Fruit fly (Drosophila melanogaster) whole organism, prepupa: ENCODE measurements around the gene Tbcd.

Experiments
- Blimp-1 ChIP-seq: fragments of 200-800 bp; sonication (Bioruptor generic); optimal IDR thresholded peaks from 3 replicates; lab custom pipeline; 2017; ENCODE audit warnings: missing biosample characterization, missing genetic modification characterization, mild to moderate bottlenecking, moderate library complexity, missing genetic modification reagents
- CG11762 ChIP-seq: fragments of 200-800 bp; sonication (Bioruptor generic); optimal IDR thresholded peaks from 3 replicates; lab custom pipeline; 2016; ENCODE audit warnings: missing biosample characterization, missing genetic modification characterization; ENCODE audit not compliant: insufficient read depth
- CG11902 ChIP-seq: fragments of 200-800 bp; sonication (Bioruptor generic); optimal IDR thresholded peaks from 3 replicates; lab custom pipeline; 2016; ENCODE audit warnings: missing biosample characterization, missing genetic modification characterization
- CG15336 ChIP-seq: fragments of 200-800 bp; sonication (Bioruptor generic); IDR thresholded peaks from 2 replicates; pipeline ENCODE4 v1.3.6; 2022; ENCODE audit warnings: missing biosample characterization, missing genetic modification characterization
- CG1621 ChIP-seq: fragments of 200-800 bp; sonication (Bioruptor generic); optimal IDR thresholded peaks from 3 replicates; lab custom pipeline; 2018; ENCODE audit warnings: missing biosample characterization, mild to moderate bottlenecking, missing genetic modification characterization
- CG16779 ChIP-seq: fragments of 200-800 bp; sonication (Bioruptor generic); optimal IDR thresholded peaks from 3 replicates; lab custom pipeline; 2017; ENCODE audit warnings: missing biosample characterization, mild to moderate bottlenecking, missing genetic modification characterization
- CG3032 ChIP-seq: fragments of 200-800 bp; optimal IDR thresholded peaks from 2 replicates; lab custom pipeline; 2019; ENCODE audit warnings: missing biosample characterization, mild to moderate bottlenecking, missing genetic modification characterization, moderate library complexity
- CG3919 ChIP-seq: fragments of 200-800 bp; sonication (Bioruptor generic); optimal IDR thresholded peaks from 3 replicates; lab custom pipeline; 2016; ENCODE audit warnings: missing biosample characterization, missing genetic modification characterization
- CG6163 ChIP-seq: fragments of 200-800 bp; sonication (Bioruptor generic); IDR thresholded peaks from 3 replicates; pipeline ENCODE4 v1.3.6; 2022; ENCODE audit warnings: missing biosample characterization, missing genetic modification characterization
- CG6276 ChIP-seq: fragments of 200-800 bp; sonication (Bioruptor generic); optimal IDR thresholded peaks from 2 replicates; lab custom pipeline; 2017; ENCODE audit warnings: missing biosample characterization, mild to moderate bottlenecking, missing genetic modification characterization
- CG6808 ChIP-seq: fragments of 200-800 bp; sonication (Bioruptor generic); optimal IDR thresholded peaks from 3 replicates; lab custom pipeline; 2017; ENCODE audit warnings: missing biosample characterization, missing genetic modification characterization, mild to moderate bottlenecking, moderate library complexity, missing genetic modification reagents
- CG6854 ChIP-seq: fragments of 200-800 bp; sonication (Bioruptor generic); optimal IDR thresholded peaks from 2 replicates; lab custom pipeline; 2017; ENCODE audit warnings: missing biosample characterization, mild to moderate bottlenecking, missing genetic modification characterization
- CG7368 ChIP-seq: fragments of 200-800 bp; sonication (Bioruptor generic); optimal IDR thresholded peaks from 3 replicates; lab custom pipeline; 2016; ENCODE audit warnings: missing biosample characterization, missing genetic modification characterization
- CG8119 ChIP-seq: fragments of 200-800 bp; sonication (Bioruptor generic); IDR thresholded peaks from 3 replicates; pipeline ENCODE4 v1.3.6; 2022; ENCODE audit warnings: missing biosample characterization, missing genetic modification characterization
- CG8319 ChIP-seq: fragments of 200-800 bp; sonication (Bioruptor generic); optimal IDR thresholded peaks from 3 replicates; lab custom pipeline; 2016; ENCODE audit warnings: missing biosample characterization, missing genetic modification characterization
- CG9139 ChIP-seq: fragments of 200-800 bp; sonication (Bioruptor generic); optimal IDR thresholded peaks from 3 replicates; lab custom pipeline; 2017; ENCODE audit warnings: missing biosample characterization, mild to moderate bottlenecking, missing genetic modification characterization
- Eip75B ChIP-seq: fragments of 200-800 bp; sonication (Bioruptor generic); optimal IDR thresholded peaks from 3 replicates; lab custom pipeline; 2016; ENCODE audit warnings: missing biosample characterization, missing genetic modification characterization
- Eip78C ChIP-seq: fragments of 200-800 bp; sonication (Bioruptor generic); peaks from one replicate; lab custom pipeline; 2016; ENCODE audit warnings: missing biosample characterization, missing genetic modification characterization
- Eip93F ChIP-seq: fragments of 200-800 bp; sonication (Bioruptor generic); optimal IDR thresholded peaks from 2 replicates; lab custom pipeline; 2016; ENCODE audit warnings: missing biosample characterization, mild to moderate bottlenecking, missing genetic modification characterization
- Ets96B ChIP-seq: fragments of 200-800 bp; optimal IDR thresholded peaks from 2 replicates; lab custom pipeline; 2019; ENCODE audit warnings: missing biosample characterization, mild to moderate bottlenecking, missing genetic modification characterization, moderate library complexity
- Gug ChIP-seq: fragments of 200-800 bp; sonication (Bioruptor generic); IDR thresholded peaks from 2 replicates; pipeline ENCODE4 v1.3.6; 2022; ENCODE audit warnings: missing biosample characterization, missing genetic modification characterization
- Hr38 ChIP-seq: sonication (Bioruptor generic); optimal IDR thresholded peaks from 2 replicates; lab custom pipeline; 2016; ENCODE audit warnings: missing biosample characterization, missing genetic modification characterization
- Hr4 ChIP-seq: fragments of 200-800 bp; sonication (Bioruptor generic); optimal IDR thresholded peaks from 3 replicates; lab custom pipeline; 2016; ENCODE audit warnings: missing biosample characterization, missing genetic modification characterization
- Met ChIP-seq: fragments of 200-800 bp; sonication (Bioruptor generic); optimal IDR thresholded peaks from 3 replicates; lab custom pipeline; 2016; ENCODE audit warnings: missing biosample characterization, missing genetic modification characterization
- Smox ChIP-seq: fragments of 200-800 bp; sonication (Bioruptor generic); optimal IDR thresholded peaks from 3 replicates; lab custom pipeline; 2016; ENCODE audit warnings: missing biosample characterization, missing genetic modification characterization
- Sox14 ChIP-seq: fragments of 200-800 bp; sonication (Bioruptor generic); optimal IDR thresholded peaks from 3 replicates; lab custom pipeline; 2016; ENCODE audit warnings: missing biosample characterization, missing genetic modification characterization
- acj6 ChIP-seq: fragments of 200-800 bp; sonication (Bioruptor generic); optimal IDR thresholded peaks from 3 replicates; lab custom pipeline; 2016; ENCODE audit warnings: missing biosample characterization, missing genetic modification characterization
- cyc ChIP-seq: fragments of 200-800 bp; sonication (Bioruptor generic); optimal IDR thresholded peaks from 3 replicates; lab custom pipeline; 2016; ENCODE audit warnings: missing biosample characterization, missing genetic modification characterization
- dsx ChIP-seq: fragments of 200-800 bp; optimal IDR thresholded peaks from 3 replicates; lab custom pipeline; 2019; ENCODE audit warnings: missing biosample characterization, mild to moderate bottlenecking, missing genetic modification characterization, moderate library complexity; ENCODE audit not compliant: poor library complexity, severe bottlenecking
- eg ChIP-seq: fragments of 200-800 bp; sonication (Bioruptor generic); IDR thresholded peaks from 3 replicates; pipeline ENCODE4 v1.3.6; 2022; ENCODE audit warnings: missing biosample characterization, missing genetic modification characterization
- esn ChIP-seq: fragments of 200-800 bp; sonication (Bioruptor generic); optimal IDR thresholded peaks from 2 replicates; lab custom pipeline; 2016; ENCODE audit warnings: missing biosample characterization, mild to moderate bottlenecking, missing genetic modification characterization, moderate library complexity
- fd59A ChIP-seq: fragments of 200-800 bp; sonication (Bioruptor generic); optimal IDR thresholded peaks from 2 replicates; lab custom pipeline; 2017; ENCODE audit warnings: missing biosample characterization, mild to moderate bottlenecking, missing genetic modification characterization, missing genetic modification reagents
- fd85E ChIP-seq: fragments of 200-800 bp; sonication (Bioruptor generic); optimal IDR thresholded peaks from 3 replicates; lab custom pipeline; 2016; ENCODE audit warnings: missing biosample characterization, missing genetic modification characterization
- pdm3 ChIP-seq: fragments of 200-800 bp; sonication (Bioruptor generic); optimal IDR thresholded peaks from 3 replicates; lab custom pipeline; 2016; ENCODE audit warnings: missing biosample characterization, missing genetic modification characterization
- salr ChIP-seq, 2 experiments: fragments of 200-800 bp; sonication (Bioruptor generic); optimal IDR thresholded peaks; 3 replicates each; lab custom pipeline; 2016 to 2018; ENCODE audit warnings: missing biosample characterization in 2 of 2, missing genetic modification characterization in 2 of 2, mild to moderate bottlenecking in 1 of 2
- spab ChIP-seq: fragments of 200-800 bp; sonication (Bioruptor generic); optimal IDR thresholded peaks from 2 replicates; lab custom pipeline; 2017; ENCODE audit warnings: missing biosample characterization, mild to moderate bottlenecking, missing genetic modification characterization, missing genetic modification reagents
- svp ChIP-seq: fragments of 200-800 bp; sonication (Bioruptor generic); peaks from one replicate; lab custom pipeline; 2016; ENCODE audit warnings: missing biosample characterization, missing genetic modification characterization
- topi ChIP-seq: fragments of 200-800 bp; sonication (Bioruptor generic); optimal IDR thresholded peaks from 3 replicates; lab custom pipeline; 2016; ENCODE audit warnings: missing biosample characterization, missing genetic modification characterization
- vri ChIP-seq: fragments of 200-800 bp; sonication (Bioruptor generic); optimal IDR thresholded peaks from 3 replicates; lab custom pipeline; 2016; ENCODE audit warnings: missing biosample characterization, mild to moderate bottlenecking, missing genetic modification characterization

Gene Tbcd

dm6 chr2L:2147208-2147607, at the start of gene Tbcd, which contains the start of gene CG11723 (continued):
- peak; percentile 89 for TF ChIP-seq dsx (GFP tag; lab: Kevin White, UChicago)
- TF ChIP-seq pdm3 (GFP tag; lab: Kevin White, UChicago), result no peak
- peak; percentile 73 for TF ChIP-seq Blimp-1 (GFP tag; lab: Kevin White, UChicago)
- peak; percentile 63 for TF ChIP-seq CG6854
- TF ChIP-seq CG3032 (tag; lab: Kevin White, UChicago), result peak; percentile 92
- peak in 1 of 2 experiments; percentile 85 for TF ChIP-seq salr (GFP tag; optimal IDR thresholded peaks at IDR 0.05; lab: Kevin White, UChicago)

dm6 chr2L:2109746-2110145, 37.6 kb upstream of the Tbcd start, which contains the start of gene dpr3:
Gene dpr3, minus strand, starts transcription at chr2L:2109878.
- TF ChIP-seq Eip75B (GFP tag; lab: Kevin White, UChicago), result no peak
- TF ChIP-seq CG6163 (GFP tag; lab: Robert Waterston, UW), result no peak
- no peak for TF ChIP-seq CG6276
- no peak for TF ChIP-seq CG7368
- no peak for TF ChIP-seq CG16779 (tag; lab: Kevin White, UChicago)
- no peak for TF ChIP-seq fd85E (GFP tag; lab: Kevin White, UChicago)
- TF ChIP-seq Ets96B (tag; lab: Kevin White, UChicago), result no peak
- no peak for TF ChIP-seq cyc
- no peak for TF ChIP-seq Hr38 (GFP tag; lab: Kevin White, UChicago)
- no peak for TF ChIP-seq Met
- no peak for TF ChIP-seq CG1621 (tag; lab: Kevin White, UChicago)
- TF ChIP-seq CG8119, result no peak

dm6 chr2L:2110350-2110888, 36.9 kb upstream of the Tbcd start:
- no peak for TF ChIP-seq Blimp-1 (GFP tag; lab: Kevin White, UChicago)
- TF ChIP-seq dsx (GFP tag; lab: Kevin White, UChicago), result no peak
- no peak for TF ChIP-seq salr (GFP tag; optimal IDR thresholded peaks at IDR 0.05; lab: Kevin White, UChicago)
- TF ChIP-seq Met, result no peak
- no peak for TF ChIP-seq acj6 (GFP tag; lab: Kevin White, UChicago)
- no peak for TF ChIP-seq fd85E (GFP tag; lab: Kevin White, UChicago)
- no peak for TF ChIP-seq eg (GFP tag; lab: Robert Waterston, UW)
- TF ChIP-seq CG8319 (GFP tag; lab: Kevin White, UChicago), result no peak
- no peak for TF ChIP-seq vri (GFP tag; lab: Kevin White, UChicago)
- TF ChIP-seq CG11902 (GFP tag; lab: Kevin White, UChicago), result no peak
- no peak for TF ChIP-seq CG9139 (GFP tag; lab: Kevin White, UChicago)
- no peak for TF ChIP-seq svp (GFP tag; lab: Kevin White, UChicago)
- TF ChIP-seq CG3919 (GFP tag; lab: Kevin White, UChicago), result no peak
- TF ChIP-seq CG6163 (GFP tag; lab: Robert Waterston, UW), result no peak
- no peak for TF ChIP-seq Smox (GFP tag; lab: Kevin White, UChicago)
- TF ChIP-seq CG11762 (GFP tag; lab: Kevin White, UChicago), result no peak
- no peak for TF ChIP-seq Hr38 (GFP tag; lab: Kevin White, UChicago)
- no peak for TF ChIP-seq Sox14 (GFP tag; lab: Kevin White, UChicago)

- TF ChIP-seq fd85E (GFP tag; lab: Kevin White, UChicago) (no peak), svp (GFP tag; lab: Kevin White, UChicago) (peak; percentile 57), Eip78C (GFP tag; lab: Kevin White, UChicago) (peak; percentile 4)
Measured at dm6 chr2L:2129137-2129536, 18.2 kb upstream of the Tbcd start, which contains the start of gene CG4259. Gene CG4259, minus strand, starts transcription at chr2L:2129237.

- TF ChIP-seq Smox (GFP tag; lab: Kevin White, UChicago) (peak; percentile 93), Blimp-1 (GFP tag; lab: Kevin White, UChicago) (peak; percentile 88), CG1621 (tag; lab: Kevin White, UChicago) (peak; percentile 88), CG11902 (GFP tag; lab: Kevin White, UChicago) (peak; percentile 89), Hr38 (GFP tag; lab: Kevin White, UChicago) (no peak), topi (peak; percentile 94), CG6808 (peak; percentile 96), CG15336 (GFP tag; lab: Robert Waterston, UW) (peak; percentile 98), Eip75B (GFP tag; lab: Kevin White, UChicago) (peak; percentile 95), spab (peak; percentile 96), Eip93F (GFP tag; lab: Kevin White, UChicago) (peak; percentile 97), CG11762 (GFP tag; lab: Kevin White, UChicago) (peak; percentile 95), esn (peak; percentile 98), CG9139 (GFP tag; lab: Kevin White, UChicago) (peak; percentile 93), CG16779 (tag; lab: Kevin White, UChicago) (peak; percentile 97), CG6854 (peak; percentile 97), fd59A (peak; percentile 97), Gug (GFP tag; lab: Robert Waterston, UW) (peak; percentile 97), Hr4 (GFP tag; lab: Kevin White, UChicago) (peak; percentile 97)
Measured at dm6 chr2L:2130157-2130987, 16.9 kb upstream of the Tbcd start, which contains the start of gene Glyp. Gene Glyp, plus strand, starts transcription at chr2L:2130813.
